Worm (Caenorhabditis elegans) whole organism, mixed stage, embryonic: Measurements from ENCODE around the gene T25B9.12.

Experiments used
- blmp-1 ChIP-seq: fragments of 150-350 bp; optimal IDR thresholded peaks from 2 replicates; lab custom pipeline; 2014; ENCODE audit warnings: missing biosample characterization, missing genetic modification characterization
- ceh-39 ChIP-seq: fragments of 150-350 bp; optimal IDR thresholded peaks from 2 replicates; lab custom pipeline; 2014; ENCODE audit warnings: missing biosample characterization, missing genetic modification characterization
- ceh-43 ChIP-seq: fragments of 200-800 bp; sonication (Bioruptor generic); optimal IDR thresholded peaks from 2 replicates; lab custom pipeline; 2018; ENCODE audit warnings: mild to moderate bottlenecking, missing genetic modification characterization, moderate library complexity, missing compliant biosample characterization
- cnd-1 ChIP-seq: fragments of 200-800 bp; sonication (Bioruptor generic); optimal IDR thresholded peaks from 2 replicates; lab custom pipeline; 2018; ENCODE audit warnings: mild to moderate bottlenecking, missing genetic modification characterization, missing compliant biosample characterization
- elt-1 ChIP-seq: sonication (generic microtip); optimal IDR thresholded peaks from 2 replicates; lab custom pipeline; 2017; ENCODE audit warnings: missing genetic modification characterization, mild to moderate bottlenecking, missing compliant biosample characterization, antibody characterized with exemption, moderate library complexity, borderline replicate concordance; ENCODE audit not compliant: insufficient read depth
- elt-3 ChIP-seq: fragments of 150-350 bp; optimal IDR thresholded peaks from 2 replicates; lab custom pipeline; 2014; ENCODE audit warnings: missing biosample characterization, missing genetic modification characterization
- hlh-1 ChIP-seq: fragments of 150-350 bp; optimal IDR thresholded peaks from 2 replicates; lab custom pipeline; 2014; ENCODE audit warnings: missing biosample characterization, missing genetic modification reagents, missing genetic modification characterization
- lin-32 ChIP-seq: fragments of 200-800 bp; sonication (Bioruptor generic); optimal IDR thresholded peaks from 2 replicates; lab custom pipeline; 2018; ENCODE audit warnings: mild to moderate bottlenecking, missing genetic modification characterization, missing compliant biosample characterization
- lsy-2 ChIP-seq: fragments of 150-350 bp; optimal IDR thresholded peaks from 2 replicates; lab custom pipeline; 2014; ENCODE audit warnings: missing biosample characterization, missing genetic modification characterization
- mab-5 ChIP-seq: fragments of 150-350 bp; optimal IDR thresholded peaks from 2 replicates; lab custom pipeline; 2014; ENCODE audit warnings: missing biosample characterization, missing genetic modification characterization
- nhr-12 ChIP-seq: fragments of 150-350 bp; optimal IDR thresholded peaks from 2 replicates; lab custom pipeline; 2014; ENCODE audit warnings: missing biosample characterization, missing genetic modification characterization
- nhr-2 ChIP-seq: fragments of 150-350 bp; optimal IDR thresholded peaks from 2 replicates; lab custom pipeline; 2014; ENCODE audit warnings: missing biosample characterization, missing genetic modification characterization
- nhr-237 ChIP-seq: fragments of 150-350 bp; optimal IDR thresholded peaks from 2 replicates; lab custom pipeline; 2014; ENCODE audit warnings: missing biosample characterization, missing genetic modification characterization
- nhr-28 ChIP-seq: fragments of 150-350 bp; optimal IDR thresholded peaks from 2 replicates; lab custom pipeline; 2014; ENCODE audit warnings: missing biosample characterization, missing genetic modification characterization
- nhr-76 ChIP-seq: sonication (generic microtip); optimal IDR thresholded peaks from 2 replicates; lab custom pipeline; 2017; ENCODE audit warnings: missing biosample characterization, missing genetic modification characterization
- pha-4 ChIP-seq: fragments of 150-350 bp; optimal IDR thresholded peaks from 2 replicates; lab custom pipeline; 2018; ENCODE audit warnings: missing biosample characterization, missing genetic modification reagents, missing genetic modification characterization
- snpc-4 ChIP-seq: fragments of 150-350 bp; optimal IDR thresholded peaks from 2 replicates; lab custom pipeline; 2014; ENCODE audit warnings: missing biosample characterization, missing genetic modification characterization
- tbx-8 ChIP-seq: fragments of 200-800 bp; sonication (Bioruptor generic); optimal IDR thresholded peaks from 2 replicates; lab custom pipeline; 2018; ENCODE audit warnings: mild to moderate bottlenecking, missing genetic modification characterization, moderate library complexity, missing compliant biosample characterization
- unc-120 ChIP-seq: sonication (generic microtip); optimal IDR thresholded peaks from 2 replicates; lab custom pipeline; 2017; ENCODE audit warnings: missing genetic modification characterization, missing compliant biosample characterization; ENCODE audit not compliant: poor library complexity, severe bottlenecking
- unc-39 ChIP-seq: fragments of 150-350 bp; optimal IDR thresholded peaks from 2 replicates; lab custom pipeline; 2014; ENCODE audit warnings: missing biosample characterization, missing genetic modification characterization
- zip-8 ChIP-seq: fragments of 150-350 bp; optimal IDR thresholded peaks from 2 replicates; lab custom pipeline; 2014; ENCODE audit warnings: missing biosample characterization, missing genetic modification characterization
- ztf-11 ChIP-seq: fragments of 150-350 bp; optimal IDR thresholded peaks from 2 replicates; lab custom pipeline; 2014; ENCODE audit warnings: missing biosample characterization, missing genetic modification characterization

T25B9.12 gene

ce11 chrIV:10803973-10804372, 38.8 kb downstream of the T25B9.12 start:
- TF ChIP-seq snpc-4 (tag; lab: Kevin White, UChicago): no peak
- no peak for TF ChIP-seq nhr-12 (tag; lab: Kevin White, UChicago)
- TF ChIP-seq nhr-237: no peak
- TF ChIP-seq ztf-11 (tag; lab: Kevin White, UChicago): no peak

DNA sequence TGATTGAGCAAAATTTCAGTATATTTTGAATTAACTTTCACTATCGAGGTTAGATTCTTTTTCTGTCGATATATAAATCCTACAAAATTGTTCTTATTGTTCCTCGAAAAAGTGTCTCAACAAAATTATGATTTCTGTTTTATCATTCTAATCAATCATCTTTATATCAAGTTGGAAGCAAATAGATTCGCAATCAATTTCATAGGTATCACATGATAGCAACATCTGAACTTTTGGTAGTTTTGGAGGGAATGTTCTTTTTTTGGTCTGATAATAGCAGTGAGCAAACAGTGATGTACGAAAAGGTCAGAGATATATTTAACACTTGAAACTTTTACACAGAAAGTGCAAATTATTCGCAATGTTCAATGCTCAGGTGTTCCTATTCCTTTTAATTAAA, 45.7 kb downstream of the T25B9.12 start:
- TF ChIP-seq nhr-28 (tag; lab: Kevin White, UChicago) (no peak), blmp-1 (tag; lab: Kevin White, UChicago) (no peak), zip-8 (tag; lab: Kevin White, UChicago) (no peak), nhr-237 (no peak), nhr-76 (tag; lab: Kevin White, UChicago) (no peak), snpc-4 (tag; lab: Kevin White, UChicago) (no peak), tbx-8 (GFP tag; lab: Kevin White, UChicago) (no peak), ceh-43 (GFP tag; lab: Kevin White, UChicago) (no peak), elt-3 (tag; lab: Kevin White, UChicago) (no peak), mab-5 (tag; lab: Kevin White, UChicago) (no peak), nhr-12 (tag; lab: Kevin White, UChicago) (no peak), lsy-2 (no peak), elt-1 (tag; lab: Kevin White, UChicago) (no peak), lin-32 (GFP tag; lab: Kevin White, UChicago) (no peak)
- TF ChIP-seq, all 35 proteins: peak for 0

DNA sequence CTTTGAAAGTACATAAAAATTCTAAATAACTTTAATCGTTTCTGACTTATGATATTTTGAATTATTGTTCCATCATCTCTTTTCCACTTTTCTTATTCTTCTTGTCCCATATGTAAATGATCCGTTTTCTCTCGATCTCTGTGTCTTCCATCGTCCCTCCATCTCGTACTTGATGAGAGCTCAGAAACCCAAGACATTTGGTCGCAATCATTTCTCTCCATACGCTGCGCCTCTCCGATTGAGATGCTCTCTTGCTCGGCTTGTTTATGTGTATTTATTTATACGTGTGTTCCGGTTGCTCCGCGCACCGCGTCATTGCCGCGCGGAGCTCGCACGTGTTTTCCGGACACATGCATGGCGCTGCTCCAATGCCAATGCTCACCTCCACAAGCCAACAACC, 46.2 kb downstream of the T25B9.12 start:
- peak; percentile 85 for TF ChIP-seq pha-4 (tag; lab: Kevin White, UChicago)
- no peak for TF ChIP-seq ceh-39 (tag; lab: Kevin White, UChicago)
- no peak for TF ChIP-seq unc-39 (tag; lab: Kevin White, UChicago)

DNA sequence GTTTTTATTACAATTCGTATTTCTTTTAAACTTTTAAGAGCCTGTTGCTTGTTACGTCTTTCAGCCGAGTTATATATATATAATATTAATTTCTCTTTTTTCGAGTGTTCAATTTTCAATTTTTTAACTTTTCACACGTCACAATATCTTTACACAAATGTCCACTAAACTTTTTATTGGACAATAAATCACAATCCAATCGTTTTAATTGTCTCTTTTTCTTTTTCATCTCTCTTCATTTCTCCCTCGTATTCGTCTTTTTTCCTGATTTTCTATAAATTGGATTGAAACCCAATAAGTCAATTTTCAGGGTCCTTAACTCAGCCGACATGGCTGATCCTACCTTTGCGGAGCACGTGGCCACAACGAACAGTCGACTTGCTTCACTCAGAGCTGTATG, 46.9 kb downstream of the T25B9.12 start, which contains the start of gene miz-1:
TSS of gene miz-1 (plus strand) at position 301 of the 400 bp plus-strand sequence.
- TF ChIP-seq nhr-2 (tag; lab: Kevin White, UChicago) (no peak), unc-120 (tag; lab: Kevin White, UChicago) (no peak), elt-3 (tag; lab: Kevin White, UChicago) (no peak), cnd-1 (no peak), ztf-11 (tag; lab: Kevin White, UChicago) (no peak), zip-8 (tag; lab: Kevin White, UChicago) (no peak), hlh-1 (tag; lab: Kevin White, UChicago) (no peak), elt-1 (tag; lab: Kevin White, UChicago) (no peak), nhr-76 (tag; lab: Kevin White, UChicago) (no peak)
